Fruit fly (Drosophila melanogaster) whole organism, embryonic: ENCODE measurements around the gene CSN5.

ENCODE experiments used
- ATbp ChIP-seq: fragments of 200-800 bp; sonication (Bioruptor generic); optimal IDR thresholded peaks from 2 replicates; lab custom pipeline; 2017; ENCODE audit warnings: missing biosample characterization, mild to moderate bottlenecking, missing genetic modification characterization, missing genetic modification reagents
- Atf6 ChIP-seq: fragments of 200-800 bp; sonication (Bioruptor generic); IDR thresholded peaks from 2 replicates; pipeline ENCODE4 v1.3.6; 2022; ENCODE audit warnings: missing biosample characterization, missing genetic modification characterization
- Awh ChIP-seq: fragments of 200-800 bp; sonication (Bioruptor generic); IDR thresholded peaks from 2 replicates; pipeline ENCODE4, ENCODE4 v1.3.6; 2022; ENCODE audit warnings: missing biosample characterization, missing genetic modification characterization
- CG10654 ChIP-seq: fragments of 200-800 bp; sonication (Bioruptor generic); optimal IDR thresholded peaks from 2 replicates; lab custom pipeline; 2016; ENCODE audit warnings: missing biosample characterization, missing genetic modification characterization
- CG10959 ChIP-seq: fragments of 200-800 bp; sonication (Bioruptor generic); IDR thresholded peaks from 2 replicates; pipeline ENCODE4 v1.3.6; 2022; ENCODE audit warnings: missing biosample characterization, missing genetic modification characterization
- CG12104 ChIP-seq: fragments of 200-800 bp; sonication (Bioruptor generic); optimal IDR thresholded peaks from 3 replicates; lab custom pipeline; 2016; ENCODE audit warnings: missing biosample characterization, missing genetic modification characterization
- CG12155 ChIP-seq: fragments of 200-800 bp; sonication (Bioruptor generic); optimal IDR thresholded peaks from 3 replicates; lab custom pipeline; 2016; ENCODE audit warnings: missing biosample characterization, missing genetic modification characterization
- CG12391 ChIP-seq: fragments of 200-800 bp; sonication (Bioruptor generic); optimal IDR thresholded peaks from 3 replicates; lab custom pipeline; 2018; ENCODE audit warnings: missing biosample characterization, mild to moderate bottlenecking, missing genetic modification characterization, moderate library complexity
- CG13287 ChIP-seq: fragments of 200-800 bp; sonication (Bioruptor generic); IDR thresholded peaks from 2 replicates; pipeline ENCODE4 v1.3.6; 2022; ENCODE audit warnings: missing biosample characterization, missing genetic modification characterization; ENCODE audit not compliant: partially characterized antibody
- CG13296 ChIP-seq: fragments of 200-800 bp; sonication (Bioruptor generic); optimal IDR thresholded peaks from 3 replicates; lab custom pipeline; 2018; ENCODE audit warnings: missing biosample characterization, mild to moderate bottlenecking, missing genetic modification characterization
- CG13624 ChIP-seq: fragments of 200-800 bp; sonication (Bioruptor generic); optimal IDR thresholded peaks from 2 replicates; lab custom pipeline; 2016; ENCODE audit warnings: missing biosample characterization, missing genetic modification characterization
- CG14710 ChIP-seq: fragments of 200-800 bp; sonication (Bioruptor generic); optimal IDR thresholded peaks from 3 replicates; lab custom pipeline; 2019; ENCODE audit warnings: missing biosample characterization, mild to moderate bottlenecking, missing genetic modification characterization, moderate library complexity
- CG17385 ChIP-seq: fragments of 200-800 bp; sonication (Bioruptor generic); optimal IDR thresholded peaks from 3 replicates; lab custom pipeline; 2018; ENCODE audit warnings: missing biosample characterization, mild to moderate bottlenecking, missing genetic modification characterization
- CG1792 ChIP-seq: fragments of 200-800 bp; sonication (Bioruptor generic); optimal IDR thresholded peaks from 2 replicates; lab custom pipeline; 2016; ENCODE audit warnings: missing biosample characterization, missing genetic modification characterization
- CG2875 ChIP-seq: fragments of 200-800 bp; sonication (Bioruptor generic); optimal IDR thresholded peaks from 2 replicates; lab custom pipeline; 2017; ENCODE audit warnings: missing biosample characterization, mild to moderate bottlenecking, missing genetic modification characterization, missing genetic modification reagents
- CG2889 ChIP-seq: fragments of 200-800 bp; sonication (Bioruptor generic); IDR thresholded peaks from 3 replicates; pipeline ENCODE4 v1.3.6; 2022; ENCODE audit warnings: missing biosample characterization, missing genetic modification characterization
- CG30020 ChIP-seq: fragments of 200-800 bp; optimal IDR thresholded peaks from 2 replicates; lab custom pipeline; 2019; ENCODE audit warnings: missing biosample characterization, mild to moderate bottlenecking, missing genetic modification characterization, moderate library complexity
- CG3726 ChIP-seq: fragments of 200-800 bp; sonication (Bioruptor generic); IDR thresholded peaks from 3 replicates; pipeline ENCODE4, ENCODE4 v1.3.6; 2022; ENCODE audit warnings: missing biosample characterization, missing genetic modification characterization
- CG3847 ChIP-seq: fragments of 200-800 bp; sonication (Bioruptor generic); IDR thresholded peaks from 2 replicates; pipeline ENCODE4 v1.3.6; 2022; ENCODE audit warnings: missing biosample characterization, missing genetic modification characterization
- CG4820 ChIP-seq: fragments of 200-800 bp; sonication (Bioruptor generic); optimal IDR thresholded peaks from 3 replicates; lab custom pipeline; 2016; ENCODE audit warnings: missing biosample characterization, missing genetic modification characterization
- CG5953 ChIP-seq: fragments of 200-800 bp; sonication (Bioruptor generic); IDR thresholded peaks from 2 replicates; pipeline ENCODE4 v1.3.6; 2022; ENCODE audit warnings: missing biosample characterization, missing genetic modification characterization
- CG6254 ChIP-seq: fragments of 200-800 bp; sonication (Bioruptor generic); optimal IDR thresholded peaks from 3 replicates; lab custom pipeline; 2017; ENCODE audit warnings: mild to moderate bottlenecking, missing biosample characterization, missing genetic modification reagents, missing genetic modification characterization
- CG7271 ChIP-seq: fragments of 200-800 bp; sonication (Bioruptor generic); optimal IDR thresholded peaks from 2 replicates; lab custom pipeline; 2018; ENCODE audit warnings: missing biosample characterization, mild to moderate bottlenecking, missing genetic modification characterization, moderate library complexity
- CG7372 ChIP-seq: fragments of 200-800 bp; sonication (Bioruptor generic); IDR thresholded peaks from 2 replicates; pipeline ENCODE4 v1.3.6; 2022; ENCODE audit warnings: missing biosample characterization, missing genetic modification characterization
- CG7839 ChIP-seq: fragments of 200-800 bp; sonication (Bioruptor generic); optimal IDR thresholded peaks from 3 replicates; lab custom pipeline; 2018; ENCODE audit warnings: missing biosample characterization, mild to moderate bottlenecking, missing genetic modification characterization, moderate library complexity
- CG8765 ChIP-seq: fragments of 200-800 bp; sonication (Bioruptor generic); IDR thresholded peaks from 2 replicates; pipeline ENCODE4 v1.3.6; 2022; ENCODE audit warnings: missing biosample characterization, missing genetic modification characterization
- CG8924 ChIP-seq: fragments of 200-800 bp; optimal IDR thresholded peaks from 3 replicates; lab custom pipeline; 2019; ENCODE audit warnings: missing biosample characterization, mild to moderate bottlenecking, missing genetic modification characterization, moderate library complexity
- CG9609 ChIP-seq: fragments of 200-800 bp; sonication (Bioruptor generic); optimal IDR thresholded peaks from 3 replicates; lab custom pipeline; 2016; ENCODE audit warnings: missing biosample characterization, missing genetic modification characterization
- Dbx ChIP-seq: fragments of 200-800 bp; sonication (Bioruptor generic); IDR thresholded peaks from 3 replicates; pipeline ENCODE4 v1.3.6; 2022; ENCODE audit warnings: missing biosample characterization, missing genetic modification characterization
- Dip3 ChIP-seq: fragments of 200-800 bp; sonication (Bioruptor generic); optimal IDR thresholded peaks from 3 replicates; lab custom pipeline; 2016; ENCODE audit warnings: missing biosample characterization, missing genetic modification characterization
- Drgx ChIP-seq: fragments of 200-800 bp; sonication (Bioruptor generic); IDR thresholded peaks from 2 replicates; pipeline ENCODE4 v1.3.6; 2022; ENCODE audit warnings: missing biosample characterization, missing genetic modification characterization
- E2f2 ChIP-seq: fragments of 200-800 bp; sonication (Bioruptor generic); IDR thresholded peaks from 2 replicates; pipeline ENCODE4 v1.3.6; 2022; ENCODE audit warnings: missing biosample characterization, missing genetic modification characterization
- Eip74EF ChIP-seq, 2 experiments: fragments of 200-800 bp in 1 of 2; fragments of >200 bp in 1 of 2; sonication (Bioruptor generic) in 1 of 2; optimal IDR thresholded peaks; 2 replicates each; lab custom pipeline; 2017 to 2019; ENCODE audit warnings: missing biosample characterization in 2 of 2, missing genetic modification characterization in 2 of 2, mild to moderate bottlenecking in 1 of 2, moderate library complexity in 1 of 2
- HLH4C ChIP-seq: fragments of 200-800 bp; sonication (Bioruptor generic); IDR thresholded peaks from 3 replicates; pipeline ENCODE4 v1.3.6; 2022; ENCODE audit warnings: missing biosample characterization, missing genetic modification characterization; ENCODE audit not compliant: partially characterized antibody
- MBD-R2 ChIP-seq: fragments of 200-800 bp; sonication (Bioruptor generic); IDR thresholded peaks from 2 replicates; pipeline ENCODE4 v1.3.6; 2022; ENCODE audit warnings: missing biosample characterization, missing genetic modification characterization
- MESR4 ChIP-seq: fragments of 200-800 bp; sonication (Bioruptor generic); optimal IDR thresholded peaks from 2 replicates; lab custom pipeline; 2018; ENCODE audit warnings: missing biosample characterization, mild to moderate bottlenecking, missing genetic modification characterization, moderate library complexity
- Med ChIP-seq: fragments of 200-800 bp; sonication (Bioruptor generic); peaks from one replicate; lab custom pipeline; 2016; ENCODE audit warnings: missing biosample characterization, missing genetic modification characterization, mild to moderate bottlenecking, inconsistent platforms, moderate library complexity
- Oli ChIP-seq: fragments of 200-800 bp; sonication (Bioruptor generic); optimal IDR thresholded peaks from 2 replicates; lab custom pipeline; 2018; ENCODE audit warnings: missing biosample characterization, mild to moderate bottlenecking, missing genetic modification characterization, moderate library complexity
- Rfx ChIP-seq: fragments of 200-800 bp; sonication (Bioruptor generic); IDR thresholded peaks from 2 replicates; pipeline ENCODE4 v1.3.6; 2022; ENCODE audit warnings: missing biosample characterization, missing genetic modification characterization
- Rx ChIP-seq: fragments of 200-800 bp; sonication (Bioruptor generic); IDR thresholded peaks from 2 replicates; pipeline ENCODE4 v1.3.6; 2022; ENCODE audit warnings: missing biosample characterization, missing genetic modification characterization
- Usf ChIP-seq: fragments of 200-800 bp; sonication (Bioruptor generic); optimal IDR thresholded peaks from 2 replicates; lab custom pipeline; 2017; ENCODE audit warnings: missing genotype, missing biosample characterization, missing genetic modification characterization
- bbx ChIP-seq: fragments of 200-800 bp; sonication (Bioruptor generic); IDR thresholded peaks from 2 replicates; pipeline ENCODE4 v1.3.6; 2022; ENCODE audit warnings: missing biosample characterization, missing genetic modification characterization; ENCODE audit not compliant: partially characterized antibody
- danr ChIP-seq: fragments of 200-800 bp; sonication (Bioruptor generic); IDR thresholded peaks from 2 replicates; pipeline ENCODE4 v1.3.6; 2022; ENCODE audit warnings: missing biosample characterization, missing genetic modification characterization
- ewg ChIP-seq: fragments of 200-800 bp; sonication (Bioruptor generic); optimal IDR thresholded peaks from 3 replicates; lab custom pipeline; 2017; ENCODE audit warnings: mild to moderate bottlenecking, missing biosample characterization, missing genetic modification reagents, missing genetic modification characterization
- lab ChIP-seq: fragments of 200-800 bp; sonication (Bioruptor generic); optimal IDR thresholded peaks from 3 replicates; lab custom pipeline; 2017; ENCODE audit warnings: missing biosample characterization, missing genetic modification characterization, mild to moderate bottlenecking, moderate library complexity, missing genetic modification reagents
- mld ChIP-seq: fragments of 200-800 bp; sonication (Bioruptor generic); IDR thresholded peaks from 3 replicates; pipeline ENCODE4 v1.3.6; 2022; ENCODE audit warnings: missing biosample characterization, missing genetic modification characterization; ENCODE audit not compliant: partially characterized antibody
- peb ChIP-seq: fragments of 200-800 bp; sonication (Bioruptor generic); IDR thresholded peaks from 2 replicates; pipeline ENCODE4 v1.3.6; 2022; ENCODE audit warnings: missing biosample characterization, missing genetic modification characterization
- row ChIP-seq: fragments of 200-800 bp; sonication (Bioruptor generic); IDR thresholded peaks from 3 replicates; pipeline ENCODE4 v1.3.6; 2022; ENCODE audit warnings: missing biosample characterization, missing genetic modification characterization
- sens ChIP-seq: fragments of 200-800 bp; sonication (Bioruptor generic); peaks from one replicate; lab custom pipeline; 2016; ENCODE audit warnings: missing biosample characterization, missing genetic modification characterization
- tap ChIP-seq: fragments of 200-800 bp; optimal IDR thresholded peaks from 3 replicates; lab custom pipeline; 2019; ENCODE audit warnings: missing biosample characterization, mild to moderate bottlenecking, missing genetic modification characterization, moderate library complexity
- toy ChIP-seq: fragments of 200-800 bp; sonication (Bioruptor generic); IDR thresholded peaks from 2 replicates; pipeline ENCODE4 v1.3.6; 2022; ENCODE audit warnings: missing biosample characterization, missing genetic modification characterization

The CSN5 gene

dm6 chr3R:16453597-16453996 lies 16.3 kb upstream of the CSN5 start, which contains the start of gene Pak3 (continued):
- TF ChIP-seq E2f2 (GFP tag; lab: Robert Waterston, UW) = peak; percentile 68
- TF ChIP-seq CG7372 (GFP tag; lab: Robert Waterston, UW) = no peak
- TF ChIP-seq Awh (GFP tag; lab: Robert Waterston, UW) = 0 out of 2 replicates have a peak, but pooled peaks have one; percentile 10
- peak; percentile 51; the same call in 1 of the 3 replicates for TF ChIP-seq row (GFP tag; lab: Robert Waterston, UW)
- TF ChIP-seq CG17385 (GFP tag; lab: Kevin White, UChicago) = peak; percentile 6
- peak; percentile 81 for TF ChIP-seq sens (GFP tag; lab: Kevin White, UChicago)
- no peak for TF ChIP-seq CG2875 (GFP tag; lab: Kevin White, UChicago)
- TF ChIP-seq Dip3 (GFP tag; lab: Kevin White, UChicago) = no peak
- peak; percentile 53; the same call in 1 of the 2 replicates for TF ChIP-seq MBD-R2 (GFP tag; lab: Robert Waterston, UW)
- TF ChIP-seq Rfx (GFP tag; lab: Robert Waterston, UW) = peak; percentile 6; the same call in 1 of the 2 replicates
- TF ChIP-seq toy (GFP tag; lab: Robert Waterston, UW) = no peak
- TF ChIP-seq Rx = no peak
- TF ChIP-seq Usf (GFP tag; lab: Kevin White, UChicago) = no peak
- peak; percentile 54 for TF ChIP-seq HLH4C
- TF ChIP-seq CG3726 (GFP tag; lab: Robert Waterston, UW) = no peak
- no peak for TF ChIP-seq CG7271
- no peak for TF ChIP-seq CG6254
- TF ChIP-seq Oli (tag; lab: Kevin White, UChicago) = no peak
- TF ChIP-seq CG5953 (GFP tag; lab: Robert Waterston, UW) = 0 out of 2 replicates have a peak, but pooled peaks have one; percentile 26
- peak; percentile 79 for TF ChIP-seq CG13287
- no peak for TF ChIP-seq Eip74EF (GFP tag; optimal IDR thresholded peaks at IDR 0.05; lab: Kevin White, UChicago)
- TF ChIP-seq CG2889 (GFP tag; lab: Robert Waterston, UW) = no peak
- TF ChIP-seq danr = no peak
- TF ChIP-seq CG3847 (GFP tag; lab: Robert Waterston, UW) = peak; percentile 39; the same call in 1 of the 2 replicates
- peak; percentile 74 for TF ChIP-seq MESR4 (GFP tag; lab: Kevin White, UChicago)
- TF ChIP-seq Atf6 (GFP tag; lab: Robert Waterston, UW) = no peak
- no peak for TF ChIP-seq CG1792 (GFP tag; lab: Kevin White, UChicago)
- TF ChIP-seq Dbx = 0 out of 3 replicates have a peak, but pooled peaks have one; percentile 23
- TF ChIP-seq Drgx = no peak
- TF ChIP-seq CG9609 (GFP tag; lab: Kevin White, UChicago) = no peak
- TF ChIP-seq peb (GFP tag; lab: Robert Waterston, UW) = no peak
- TF ChIP-seq CG12155 (GFP tag; lab: Kevin White, UChicago) = no peak
- no peak for TF ChIP-seq ATbp
- TF ChIP-seq CG12391 (tag; lab: Kevin White, UChicago) = peak; percentile 36
- peak; percentile 12 for TF ChIP-seq CG13296 (GFP tag; lab: Kevin White, UChicago)
- no peak for TF ChIP-seq CG7839 (tag; lab: Kevin White, UChicago)
- TF ChIP-seq CG4820 (GFP tag; lab: Kevin White, UChicago) = no peak
- peak; percentile 16 for TF ChIP-seq tap (tag; lab: Kevin White, UChicago)
- TF ChIP-seq lab (GFP tag; lab: Kevin White, UChicago) = no peak
- TF ChIP-seq CG14710 (tag; lab: Kevin White, UChicago) = peak; percentile 90
- TF ChIP-seq ewg (GFP tag; lab: Kevin White, UChicago) = peak; percentile 40
- no peak for TF ChIP-seq CG10654 (GFP tag; lab: Kevin White, UChicago)
- TF ChIP-seq bbx (GFP tag; lab: Robert Waterston, UW) = peak; percentile 82
- no peak for TF ChIP-seq CG13624 (GFP tag; lab: Kevin White, UChicago)
- no peak for TF ChIP-seq CG10959 (GFP tag; lab: Robert Waterston, UW)
- peak; percentile 79 for TF ChIP-seq Med (GFP tag; lab: Kevin White, UChicago)
- no peak for TF ChIP-seq CG8765
- TF ChIP-seq CG12104 = no peak
- peak; percentile 45; the same call in 1 of the 3 replicates for TF ChIP-seq mld (GFP tag; lab: Robert Waterston, UW)
- peak; percentile 24 for TF ChIP-seq CG8924 (tag; lab: Kevin White, UChicago)
- peak; percentile 37 for TF ChIP-seq CG30020 (tag; lab: Kevin White, UChicago)
